Worm (Caenorhabditis elegans) whole organism, early embryonic: Measurements from ENCODE around the gene swan-1.

ENCODE experiments used
- B0310.2 ChIP-seq: sonication (generic microtip); optimal IDR thresholded peaks from 2 replicates; lab custom pipeline; 2016; ENCODE audit warnings: mild to moderate bottlenecking, missing genetic modification characterization, missing compliant biosample characterization
- F13C5.2 ChIP-seq: sonication (generic microtip); optimal IDR thresholded peaks from 2 replicates; lab custom pipeline; 2017; ENCODE audit warnings: mild to moderate bottlenecking, missing genetic modification characterization, inconsistent platforms, missing compliant biosample characterization
- aly-1 ChIP-seq: sonication (generic microtip); optimal IDR thresholded peaks from 2 replicates; lab custom pipeline; 2016; ENCODE audit warnings: missing genetic modification characterization, missing compliant biosample characterization
- ama-1 ChIP-seq: fragments of 150-350 bp; optimal IDR thresholded peaks from 2 replicates; lab custom pipeline; 2014
- ceh-13 ChIP-seq: fragments of 200-800 bp; sonication (Bioruptor generic); optimal IDR thresholded peaks from 2 replicates; lab custom pipeline; 2018; ENCODE audit warnings: mild to moderate bottlenecking, missing genetic modification characterization, missing compliant biosample characterization
- ceh-36 ChIP-seq: sonication (generic microtip); optimal IDR thresholded peaks from 2 replicates; lab custom pipeline; 2016; ENCODE audit warnings: missing genetic modification characterization, inconsistent platforms, missing compliant biosample characterization
- ets-7 ChIP-seq: sonication (generic microtip); optimal IDR thresholded peaks from 2 replicates; lab custom pipeline; 2016; ENCODE audit warnings: missing genotype, missing genetic modification characterization, missing compliant biosample characterization
- flt-1 ChIP-seq: fragments of 200-800 bp; sonication (Bioruptor generic); IDR thresholded peaks from 2 replicates; pipeline ENCODE4 v1.3.6; 2022; ENCODE audit warnings: missing genetic modification characterization, missing compliant biosample characterization
- hmbx-1 ChIP-seq: sonication (generic microtip); optimal IDR thresholded peaks from 2 replicates; lab custom pipeline; 2016; ENCODE audit warnings: mild to moderate bottlenecking, missing genetic modification characterization, missing compliant biosample characterization
- hmg-4 ChIP-seq: fragments of 200-800 bp; sonication (Bioruptor generic); optimal IDR thresholded peaks from 2 replicates; lab custom pipeline; 2018; ENCODE audit warnings: mild to moderate bottlenecking, missing genetic modification characterization, missing compliant biosample characterization
- hnd-1 ChIP-seq: sonication (generic microtip); optimal IDR thresholded peaks from 2 replicates; lab custom pipeline; 2016; ENCODE audit warnings: missing genetic modification characterization, missing compliant biosample characterization
- pes-1 ChIP-seq: fragments of 200-800 bp; sonication (Bioruptor generic); IDR thresholded peaks from 2 replicates; pipeline ENCODE4 v1.3.6; 2022; ENCODE audit warnings: missing genetic modification reagents, missing genetic modification characterization, missing compliant biosample characterization
- scrt-1 ChIP-seq: fragments of 200-800 bp; sonication (Bioruptor generic); IDR thresholded peaks from 2 replicates; pipeline ENCODE4 v1.3.6; 2022; ENCODE audit warnings: missing genetic modification characterization, missing compliant biosample characterization
- sea-1 ChIP-seq: fragments of 200-800 bp; sonication (Bioruptor generic); conservative IDR thresholded peaks from 2 replicates; pipeline ENCODE4 v1.3.6; 2022; ENCODE audit warnings: missing genetic modification characterization, missing compliant biosample characterization
- tbx-11 ChIP-seq: fragments of 200-800 bp; sonication (Bioruptor generic); IDR thresholded peaks from 2 replicates; pipeline ENCODE4 v1.3.6; 2022; ENCODE audit warnings: missing genetic modification characterization, missing compliant biosample characterization
- tbx-37 ChIP-seq: fragments of 200-800 bp; sonication (Bioruptor generic); conservative IDR thresholded peaks from 2 replicates; pipeline ENCODE4 v1.3.6; 2022; ENCODE audit warnings: missing genetic modification reagents, missing genetic modification characterization, missing compliant biosample characterization
- tra-4 ChIP-seq: sonication (generic microtip); optimal IDR thresholded peaks from 2 replicates; lab custom pipeline; 2017; ENCODE audit warnings: missing genetic modification characterization, missing compliant biosample characterization

swan-1 gene

DNA sequence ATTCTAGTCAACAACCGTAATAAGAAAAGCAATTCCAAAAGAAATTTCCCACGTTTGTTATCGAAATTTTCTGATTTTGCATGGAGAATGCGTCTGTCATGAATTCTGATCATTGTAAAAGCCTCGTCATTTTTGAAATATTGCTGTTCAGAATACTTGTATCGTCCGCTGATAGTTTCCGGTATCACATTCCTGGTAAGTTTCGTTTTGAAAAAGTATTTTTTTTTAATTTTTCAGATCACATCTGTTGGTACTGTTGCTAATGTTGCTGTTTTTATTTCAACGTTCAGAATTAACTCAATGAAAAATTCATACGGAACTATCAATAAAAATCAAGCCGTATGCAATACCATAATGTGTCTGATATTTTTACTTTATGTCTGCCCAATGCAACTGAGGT lies 33.9 kb upstream of the swan-1 start, which contains the start of gene srx-17:
Gene srx-17, plus strand, starts transcription at position 301 of the 400 bp plus-strand sequence.
- TF ChIP-seq ceh-13 (GFP tag; lab: Kevin White, UChicago) (no peak), ceh-36 (tag; lab: Kevin White, UChicago) (no peak), B0310.2 (tag; lab: Kevin White, UChicago) (no peak)

- TF ChIP-seq ceh-36 (tag; lab: Kevin White, UChicago) = no peak
- TF ChIP-seq hnd-1 = no peak
- TF ChIP-seq aly-1 (tag; lab: Kevin White, UChicago) = no peak
- TF ChIP-seq sea-1 (GFP tag; lab: Robert Waterston, UW) = no peak
- TF ChIP-seq ama-1 (lab: Kevin White, UChicago) = no peak
- TF ChIP-seq B0310.2 (tag; lab: Kevin White, UChicago) = no peak
- TF ChIP-seq tbx-37 (GFP tag; lab: Robert Waterston, UW) = no peak
- TF ChIP-seq ceh-13 (GFP tag; lab: Kevin White, UChicago) = no peak
- TF ChIP-seq flt-1 = no peak
- TF ChIP-seq scrt-1 = no peak
- TF ChIP-seq tra-4 (tag; lab: Kevin White, UChicago) = no peak
- no peak for TF ChIP-seq hmg-4 (GFP tag; lab: Kevin White, UChicago)
- TF ChIP-seq tbx-11 (GFP tag; lab: Robert Waterston, UW) = no peak
- TF ChIP-seq ets-7 = no peak
- no peak for TF ChIP-seq hmbx-1 (tag; lab: Kevin White, UChicago)
Measured at ce11 chrV:13839433-13839832, 32.4 kb upstream of the swan-1 start, which contains the start of gene F55B12.10. Gene F55B12.10, plus strand, starts transcription at chrV:13839733.

DNA sequence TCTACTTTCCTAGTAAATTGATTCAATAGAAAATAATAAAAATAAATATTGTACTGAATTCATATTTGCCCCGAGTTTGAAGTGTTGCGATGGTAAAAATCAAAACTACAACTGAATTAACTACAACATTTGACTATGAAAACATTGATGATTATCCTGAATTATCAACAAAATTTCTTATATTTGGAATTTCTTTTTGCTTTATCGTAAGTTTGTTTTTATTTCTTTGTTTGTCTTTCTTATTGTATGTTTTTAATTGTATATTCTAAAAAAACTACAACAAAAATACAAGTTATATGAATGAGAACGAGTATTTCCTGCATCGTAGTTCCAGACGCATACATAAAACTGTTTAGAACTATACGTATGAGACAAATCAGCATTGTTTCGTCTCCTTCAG lies 30.1 kb upstream of the swan-1 start, which contains the start of gene srx-128:
Gene srx-128, plus strand, starts transcription at position 301 of the 400 bp plus-strand sequence.
- no peak for TF ChIP-seq hmbx-1 (tag; lab: Kevin White, UChicago)

DNA sequence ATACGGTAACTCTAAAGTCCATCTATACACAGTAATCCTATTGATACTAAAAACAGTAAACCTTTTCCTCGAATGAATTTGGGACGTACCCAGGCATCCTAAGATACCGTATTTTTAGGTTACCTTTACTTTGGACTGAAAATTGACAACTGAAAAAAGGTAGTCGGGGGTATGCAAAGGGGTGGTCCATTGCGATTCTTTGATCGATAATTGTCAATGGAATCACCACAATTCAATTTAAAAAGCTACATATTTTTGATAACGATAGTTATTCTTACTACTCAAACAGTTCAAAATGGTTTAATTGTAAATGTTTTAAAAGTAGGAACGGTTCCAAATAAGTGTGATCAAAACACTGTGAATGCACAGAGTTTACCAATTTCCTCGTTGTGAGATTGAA lies 26.9 kb upstream of the swan-1 start, which contains the start of gene srx-129:
Gene srx-129, plus strand, starts transcription at position 301 of the 400 bp plus-strand sequence.
- TF ChIP-seq flt-1 (no peak), scrt-1 (no peak), hmg-4 (GFP tag; lab: Kevin White, UChicago) (no peak), ceh-36 (tag; lab: Kevin White, UChicago) (no peak), pes-1 (GFP tag; lab: Robert Waterston, UW) (no peak), ama-1 (lab: Kevin White, UChicago) (no peak), F13C5.2 (tag; lab: Kevin White, UChicago) (no peak), hmbx-1 (tag; lab: Kevin White, UChicago) (no peak), tra-4 (tag; lab: Kevin White, UChicago) (no peak), aly-1 (tag; lab: Kevin White, UChicago) (no peak), ceh-13 (GFP tag; lab: Kevin White, UChicago) (no peak), tbx-37 (GFP tag; lab: Robert Waterston, UW) (no peak), hnd-1 (no peak), tbx-11 (GFP tag; lab: Robert Waterston, UW) (no peak), sea-1 (GFP tag; lab: Robert Waterston, UW) (no peak)

- TF ChIP-seq tbx-11 (GFP tag; lab: Robert Waterston, UW) = no peak
Measured at ce11 chrV:13830813-13831212, 23.8 kb upstream of the swan-1 start, which contains the start of gene str-165. Gene str-165, plus strand, starts transcription at chrV:13831113.

DNA sequence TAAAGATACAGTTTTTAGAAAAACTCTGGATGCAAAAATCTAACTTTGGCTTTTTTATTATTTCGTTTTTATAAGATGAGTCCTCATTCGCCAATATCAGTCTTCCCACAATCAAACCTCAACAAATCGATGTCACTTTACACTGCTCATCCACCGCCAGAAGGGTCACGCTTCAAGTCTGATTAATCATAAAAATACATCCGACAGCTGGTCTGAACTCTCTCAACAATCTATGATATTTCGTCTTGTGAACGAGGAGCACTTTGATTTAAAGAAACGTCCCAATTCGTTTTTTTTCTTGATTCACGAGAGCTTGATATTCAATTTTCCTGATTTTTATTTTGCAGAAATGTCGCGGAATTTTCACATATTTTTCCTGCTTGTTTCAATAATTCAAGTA lies 20.9 kb upstream of the swan-1 start, which contains the start of gene nrf-5:
Gene nrf-5, plus strand, starts transcription at position 348 of the 400 bp plus-strand sequence.
- TF ChIP-seq flt-1 (no peak), pes-1 (GFP tag; lab: Robert Waterston, UW) (no peak), ama-1 (lab: Kevin White, UChicago) (no peak), F13C5.2 (tag; lab: Kevin White, UChicago) (no peak), aly-1 (tag; lab: Kevin White, UChicago) (no peak), tbx-11 (GFP tag; lab: Robert Waterston, UW) (no peak), hmbx-1 (tag; lab: Kevin White, UChicago) (no peak), hnd-1 (no peak), hmg-4 (GFP tag; lab: Kevin White, UChicago) (no peak), sea-1 (GFP tag; lab: Robert Waterston, UW) (no peak), ceh-36 (tag; lab: Kevin White, UChicago) (no peak), ets-7 (no peak), ceh-13 (GFP tag; lab: Kevin White, UChicago) (no peak), tbx-37 (GFP tag; lab: Robert Waterston, UW) (no peak), scrt-1 (no peak), tra-4 (tag; lab: Kevin White, UChicago) (no peak)

DNA sequence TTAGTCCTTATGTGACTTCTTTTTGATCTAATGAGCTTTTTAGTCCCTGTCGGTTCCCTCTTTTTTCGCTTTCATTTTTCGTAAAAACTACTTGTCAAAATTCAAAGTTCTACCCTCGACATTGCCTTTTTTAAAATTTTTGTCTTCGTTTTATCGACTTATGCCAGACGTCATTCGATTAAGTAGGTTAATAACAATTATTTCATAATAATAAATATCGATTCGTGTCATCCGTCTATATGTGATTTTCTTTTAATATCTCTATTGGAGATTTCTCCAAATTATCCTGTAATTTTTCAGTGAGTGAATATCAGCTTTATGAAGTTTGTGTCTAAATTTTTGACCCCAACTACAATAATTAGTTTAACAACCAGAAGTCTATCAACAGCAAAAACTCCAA lies 15.7 kb upstream of the swan-1 start, which contains the start of gene hpo-31:
Gene hpo-31, plus strand, starts transcription at position 301 of the 400 bp plus-strand sequence.
- TF ChIP-seq hnd-1 = no peak
- no peak for TF ChIP-seq B0310.2 (tag; lab: Kevin White, UChicago)
- TF ChIP-seq sea-1 (GFP tag; lab: Robert Waterston, UW) = no peak
- TF ChIP-seq ceh-13 (GFP tag; lab: Kevin White, UChicago) = no peak
- TF ChIP-seq F13C5.2 (tag; lab: Kevin White, UChicago) = no peak
- no peak for TF ChIP-seq tra-4 (tag; lab: Kevin White, UChicago)
- no peak for TF ChIP-seq tbx-11 (GFP tag; lab: Robert Waterston, UW)
- no peak for TF ChIP-seq ets-7
- TF ChIP-seq scrt-1 = no peak
- no peak for TF ChIP-seq hmbx-1 (tag; lab: Kevin White, UChicago)
- TF ChIP-seq ama-1 (lab: Kevin White, UChicago) = no peak
- TF ChIP-seq ceh-36 (tag; lab: Kevin White, UChicago) = no peak
- no peak for TF ChIP-seq hmg-4 (GFP tag; lab: Kevin White, UChicago)
- no peak for TF ChIP-seq pes-1 (GFP tag; lab: Robert Waterston, UW)
- no peak for TF ChIP-seq flt-1
- TF ChIP-seq aly-1 (tag; lab: Kevin White, UChicago) = no peak
- TF ChIP-seq tbx-37 (GFP tag; lab: Robert Waterston, UW) = no peak
